Worm (Caenorhabditis elegans): ENCODE measurements around the gene glb-9.

DNA sequence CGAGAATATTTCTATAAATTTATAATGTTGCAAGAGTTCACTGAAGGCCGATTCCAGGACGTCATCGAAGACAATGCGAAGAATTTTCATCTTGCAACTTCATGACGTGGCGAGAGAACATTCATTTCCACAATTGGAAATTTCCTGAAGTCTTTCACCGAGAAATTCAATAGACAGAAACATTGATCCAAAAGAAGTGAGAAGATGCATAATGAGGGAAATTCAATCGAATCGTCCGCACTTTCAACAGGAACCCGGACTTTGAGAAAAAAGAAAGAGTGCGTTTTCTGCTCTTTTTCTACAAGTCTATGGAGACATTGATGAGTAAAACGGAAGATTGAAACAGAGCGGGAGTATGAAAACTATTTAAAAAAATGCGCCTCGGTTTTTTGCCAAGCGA lies 49.8 kb downstream of the glb-9 start:
- TF ChIP-seq him-1 (tag; optimal IDR thresholded peaks at IDR 0.05): no peak
- TF ChIP-seq W03F9.2 (tag; optimal IDR thresholded peaks at IDR 0.05): no peak
- TF ChIP-seq dao-5 (tag; optimal IDR thresholded peaks at IDR 0.05): no peak

All from whole organism, L4/young adult.